Fruit fly (Drosophila melanogaster) whole organism, embryonic: ENCODE data around the gene CG14253.
A peak's percentile ranks its signal among the peaks of the same experiment; 100 is the strongest.

ENCODE experiments used
- ATbp ChIP-seq: fragments of 200-800 bp; sonication (Bioruptor generic); optimal IDR thresholded peaks from 2 replicates; lab custom pipeline; 2017; ENCODE audit warnings: missing biosample characterization, mild to moderate bottlenecking, missing genetic modification characterization, missing genetic modification reagents
- Asciz ChIP-seq: fragments of 200-800 bp; sonication (Bioruptor generic); optimal IDR thresholded peaks from 2 replicates; lab custom pipeline; 2017; ENCODE audit warnings: missing biosample characterization, mild to moderate bottlenecking, missing genetic modification characterization, missing genetic modification reagents
- Atf-2 ChIP-seq: fragments of 200-800 bp; sonication (Bioruptor generic); optimal IDR thresholded peaks from 2 replicates; lab custom pipeline; 2016; ENCODE audit warnings: missing biosample characterization, missing genetic modification characterization
- Blimp-1 ChIP-seq: fragments of 200-800 bp; sonication (Bioruptor generic); optimal IDR thresholded peaks from 3 replicates; lab custom pipeline; 2018; ENCODE audit warnings: missing biosample characterization, missing genetic modification characterization, mild to moderate bottlenecking, moderate library complexity, missing genetic modification reagents
- CG10431 ChIP-seq: fragments of 200-800 bp; sonication (Bioruptor generic); optimal IDR thresholded peaks from 3 replicates; lab custom pipeline; 2018; ENCODE audit warnings: missing biosample characterization, mild to moderate bottlenecking, missing genetic modification characterization
- CG10543 ChIP-seq: fragments of 200-800 bp; sonication (Bioruptor generic); optimal IDR thresholded peaks from 3 replicates; lab custom pipeline; 2017; ENCODE audit warnings: missing biosample characterization, mild to moderate bottlenecking, missing genetic modification characterization, moderate library complexity
- CG10565 ChIP-seq: fragments of 200-800 bp; sonication (Bioruptor generic); optimal IDR thresholded peaks from 3 replicates; lab custom pipeline; 2016; ENCODE audit warnings: missing biosample characterization, mild to moderate bottlenecking, missing genetic modification characterization
- CG11093 ChIP-seq: fragments of 200-800 bp; sonication (Bioruptor generic); IDR thresholded peaks from 3 replicates; pipeline ENCODE4 v1.3.6; 2022; ENCODE audit warnings: missing biosample characterization, missing genetic modification characterization
- CG12219 ChIP-seq: fragments of 200-800 bp; sonication (Bioruptor generic); optimal IDR thresholded peaks from 3 replicates; lab custom pipeline; 2018; ENCODE audit warnings: missing biosample characterization, mild to moderate bottlenecking, missing genetic modification characterization
- CG12299 ChIP-seq: fragments of 200-800 bp; sonication (Bioruptor generic); optimal IDR thresholded peaks from 2 replicates; lab custom pipeline; 2018; ENCODE audit warnings: missing biosample characterization, mild to moderate bottlenecking, missing genetic modification characterization
- CG12769 ChIP-seq: fragments of 200-800 bp; sonication (Bioruptor generic); optimal IDR thresholded peaks from 2 replicates; lab custom pipeline; 2019; ENCODE audit warnings: missing biosample characterization, mild to moderate bottlenecking, missing genetic modification characterization, moderate library complexity
- CG14667 ChIP-seq: fragments of 200-800 bp; sonication (Bioruptor generic); IDR thresholded peaks from 2 replicates; pipeline ENCODE4 v1.3.6; 2022; ENCODE audit warnings: missing biosample characterization, missing genetic modification characterization
- CG15073 ChIP-seq: fragments of 200-800 bp; sonication (Bioruptor generic); optimal IDR thresholded peaks from 2 replicates; lab custom pipeline; 2016; ENCODE audit warnings: missing biosample characterization, missing genetic modification characterization
- CG1647 ChIP-seq: fragments of 200-800 bp; sonication (Bioruptor generic); optimal IDR thresholded peaks from 3 replicates; lab custom pipeline; 2016; ENCODE audit warnings: missing biosample characterization, missing genetic modification characterization
- CG16863 ChIP-seq: fragments of 200-800 bp; sonication (Bioruptor generic); optimal IDR thresholded peaks from 3 replicates; lab custom pipeline; 2016; ENCODE audit warnings: missing biosample characterization, missing genetic modification characterization
- CG2129 ChIP-seq: fragments of 200-800 bp; sonication (Bioruptor generic); IDR thresholded peaks from 2 replicates; pipeline ENCODE4 v1.3.6; 2022; ENCODE audit warnings: missing biosample characterization, missing genetic modification characterization; ENCODE audit not compliant: partially characterized antibody
- CG30403 ChIP-seq: fragments of 200-800 bp; sonication (Bioruptor generic); optimal IDR thresholded peaks from 3 replicates; lab custom pipeline; 2016; ENCODE audit warnings: missing biosample characterization, missing genetic modification characterization
- CG31224 ChIP-seq: fragments of 200-800 bp; sonication (Bioruptor generic); IDR thresholded peaks from 2 replicates; pipeline ENCODE4 v1.3.6; 2022; ENCODE audit warnings: missing biosample characterization, missing genetic modification characterization
- CG31388 ChIP-seq: fragments of 200-800 bp; sonication (Bioruptor generic); optimal IDR thresholded peaks from 2 replicates; lab custom pipeline; 2016; ENCODE audit warnings: missing biosample characterization, missing genetic modification characterization
- CG34422 ChIP-seq: fragments of 200-800 bp; sonication (Bioruptor generic); IDR thresholded peaks from 3 replicates; pipeline ENCODE4 v1.3.6; 2022; ENCODE audit warnings: missing biosample characterization, missing genetic modification characterization
- CG4424 ChIP-seq: fragments of 200-800 bp; sonication (Bioruptor generic); optimal IDR thresholded peaks from 3 replicates; lab custom pipeline; 2016; ENCODE audit warnings: missing biosample characterization, missing genetic modification characterization
- CG4820 ChIP-seq: fragments of 200-800 bp; sonication (Bioruptor generic); optimal IDR thresholded peaks from 3 replicates; lab custom pipeline; 2016; ENCODE audit warnings: missing biosample characterization, missing genetic modification characterization
- CG7963 ChIP-seq: fragments of 200-800 bp; sonication (Bioruptor generic); IDR thresholded peaks from 3 replicates; pipeline ENCODE4 v1.3.6; 2022; ENCODE audit warnings: missing biosample characterization, missing genetic modification characterization; ENCODE audit not compliant: partially characterized antibody
- Dbx ChIP-seq: fragments of 200-800 bp; sonication (Bioruptor generic); IDR thresholded peaks from 3 replicates; pipeline ENCODE4 v1.3.6; 2022; ENCODE audit warnings: missing biosample characterization, missing genetic modification characterization
- Deaf1 ChIP-seq: fragments of 200-800 bp; optimal IDR thresholded peaks from 3 replicates; lab custom pipeline; 2019; ENCODE audit warnings: missing biosample characterization, mild to moderate bottlenecking, missing genetic modification characterization, moderate library complexity
- Dref ChIP-seq: fragments of 200-800 bp; sonication (Bioruptor generic); IDR thresholded peaks from 2 replicates; pipeline ENCODE4 v1.3.6; 2022; ENCODE audit warnings: missing biosample characterization, missing genetic modification characterization
- E2f2 ChIP-seq: fragments of 200-800 bp; sonication (Bioruptor generic); IDR thresholded peaks from 2 replicates; pipeline ENCODE4 v1.3.6; 2022; ENCODE audit warnings: missing biosample characterization, missing genetic modification characterization
- Hr3 ChIP-seq: fragments of 200-800 bp; sonication (Bioruptor generic); optimal IDR thresholded peaks from 3 replicates; lab custom pipeline; 2016; ENCODE audit warnings: missing biosample characterization, missing genetic modification characterization
- NC2α ChIP-seq: fragments of 200-800 bp; sonication (Bioruptor generic); optimal IDR thresholded peaks from 2 replicates; lab custom pipeline; 2016; ENCODE audit warnings: missing biosample characterization, missing genetic modification characterization
- Opbp ChIP-seq: fragments of 200-800 bp; sonication (Bioruptor generic); IDR thresholded peaks from 3 replicates; pipeline ENCODE4 v1.3.6; 2022; ENCODE audit warnings: missing biosample characterization, missing genetic modification characterization; ENCODE audit not compliant: partially characterized antibody
- Ptx1 ChIP-seq: fragments of 200-800 bp; sonication (Bioruptor generic); IDR thresholded peaks from 2 replicates; pipeline ENCODE4 v1.3.6; 2022; ENCODE audit warnings: missing biosample characterization, missing genetic modification characterization
- Ssrp ChIP-seq: fragments of 200-800 bp; sonication (Bioruptor generic); optimal IDR thresholded peaks from 2 replicates; lab custom pipeline; 2018; ENCODE audit warnings: missing biosample characterization, mild to moderate bottlenecking, missing genetic modification characterization, moderate library complexity
- YL-1 ChIP-seq: fragments of 200-800 bp; sonication (Bioruptor generic); optimal IDR thresholded peaks from 3 replicates; lab custom pipeline; 2017; ENCODE audit warnings: missing biosample characterization, mild to moderate bottlenecking, missing genetic modification characterization
- bigmax ChIP-seq: fragments of 200-800 bp; sonication (Bioruptor generic); optimal IDR thresholded peaks from 2 replicates; lab custom pipeline; 2018; ENCODE audit warnings: missing biosample characterization, mild to moderate bottlenecking, missing genetic modification characterization
- chm ChIP-seq: fragments of 200-800 bp; sonication (Bioruptor generic); IDR thresholded peaks from 2 replicates; pipeline ENCODE4 v1.3.6; 2022; ENCODE audit warnings: missing biosample characterization, missing genetic modification characterization
- chn ChIP-seq: fragments of 200-800 bp; sonication (Bioruptor generic); optimal IDR thresholded peaks from 2 replicates; lab custom pipeline; 2016; ENCODE audit warnings: missing biosample characterization, missing genetic modification characterization
- cwo ChIP-seq: fragments of 200-800 bp; sonication (Bioruptor generic); optimal IDR thresholded peaks from 3 replicates; lab custom pipeline; 2017; ENCODE audit warnings: missing biosample characterization, missing genetic modification characterization, mild to moderate bottlenecking, moderate library complexity, missing genetic modification reagents
- eyg ChIP-seq: fragments of 200-800 bp; sonication (Bioruptor generic); optimal IDR thresholded peaks from 3 replicates; lab custom pipeline; 2016; ENCODE audit warnings: missing biosample characterization, missing genetic modification characterization
- fd96Cb ChIP-seq: fragments of 200-800 bp; sonication (Bioruptor generic); optimal IDR thresholded peaks from 2 replicates; lab custom pipeline; 2018; ENCODE audit warnings: missing biosample characterization, mild to moderate bottlenecking, missing genetic modification characterization, moderate library complexity
- ftz-f1 ChIP-seq: fragments of 200-800 bp; sonication (Bioruptor generic); optimal IDR thresholded peaks from 2 replicates; lab custom pipeline; 2016; ENCODE audit warnings: missing biosample characterization, missing genetic modification characterization
- gce ChIP-seq: fragments of 200-800 bp; sonication (Bioruptor generic); IDR thresholded peaks from 3 replicates; pipeline ENCODE4 v1.3.6; 2022; ENCODE audit warnings: missing biosample characterization, missing genetic modification characterization
- gsb ChIP-seq: fragments of 200-800 bp; sonication (Bioruptor generic); IDR thresholded peaks from 2 replicates; pipeline ENCODE4 v1.3.6; 2022; ENCODE audit warnings: missing biosample characterization, missing genetic modification characterization
- insv ChIP-seq, 2 experiments: fragments of 200-800 bp; sonication (Bioruptor generic); optimal IDR thresholded peaks; 3 replicates each; lab custom pipeline; 2016 to 2018; ENCODE audit warnings: missing biosample characterization in 2 of 2, missing genetic modification characterization in 2 of 2
- mam ChIP-seq: fragments of 200-800 bp; sonication (Bioruptor generic); optimal IDR thresholded peaks from 3 replicates; lab custom pipeline; 2016; ENCODE audit warnings: missing biosample characterization, missing genetic modification characterization
- nerfin-1 ChIP-seq: fragments of 200-800 bp; sonication (Bioruptor generic); optimal IDR thresholded peaks from 3 replicates; lab custom pipeline; 2019; ENCODE audit warnings: missing biosample characterization, mild to moderate bottlenecking, missing genetic modification characterization, moderate library complexity
- odd ChIP-seq: fragments of 200-800 bp; sonication (Bioruptor generic); optimal IDR thresholded peaks from 2 replicates; lab custom pipeline; 2017; ENCODE audit warnings: missing biosample characterization, mild to moderate bottlenecking, missing genetic modification characterization
- sd ChIP-seq: fragments of 200-800 bp; sonication (Bioruptor generic); optimal IDR thresholded peaks from 3 replicates; lab custom pipeline; 2018; ENCODE audit warnings: missing biosample characterization, mild to moderate bottlenecking, missing genetic modification characterization, moderate library complexity
- slbo ChIP-seq: fragments of 200-800 bp; sonication (Bioruptor generic); IDR thresholded peaks from 2 replicates; pipeline ENCODE4 v1.3.6; 2022; ENCODE audit warnings: missing biosample characterization, missing genetic modification characterization
- slou ChIP-seq: fragments of 200-800 bp; sonication (Bioruptor generic); optimal IDR thresholded peaks from 3 replicates; lab custom pipeline; 2016; ENCODE audit warnings: missing biosample characterization, missing genetic modification characterization
- sqz ChIP-seq: fragments of 200-800 bp; sonication (Bioruptor generic); optimal IDR thresholded peaks from 3 replicates; lab custom pipeline; 2018; ENCODE audit warnings: missing biosample characterization, mild to moderate bottlenecking, missing genetic modification characterization
- tx ChIP-seq: fragments of 200-800 bp; sonication (Bioruptor generic); optimal IDR thresholded peaks from 2 replicates; lab custom pipeline; 2016; ENCODE audit warnings: missing biosample characterization, missing genetic modification characterization
- zen ChIP-seq: fragments of 200-800 bp; sonication (Bioruptor generic); optimal IDR thresholded peaks from 3 replicates; lab custom pipeline; 2018; ENCODE audit warnings: missing biosample characterization, mild to moderate bottlenecking, missing genetic modification characterization, moderate library complexity

CG14253 gene

dm6 chr3R:26937423-26937822 lies 40.9 kb upstream of the CG14253 start (continued):
- peak; percentile 56 for TF ChIP-seq CG12219
- TF ChIP-seq Ssrp, result peak; percentile 53
- peak; percentile 31 for TF ChIP-seq Hr3 (GFP tag; lab: Kevin White, UChicago)
- peak; percentile 2 for TF ChIP-seq CG10543 (GFP tag; lab: Kevin White, UChicago)
- TF ChIP-seq CG4820 (GFP tag; lab: Kevin White, UChicago), result peak; percentile 44
- TF ChIP-seq CG30403 (GFP tag; lab: Kevin White, UChicago), result peak; percentile 31
- peak; percentile 36 for TF ChIP-seq CG4424 (GFP tag; lab: Kevin White, UChicago)
- no peak for TF ChIP-seq CG31224 (GFP tag; lab: Robert Waterston, UW)
- no peak for TF ChIP-seq zen (tag; lab: Kevin White, UChicago)
- peak; percentile 29 for TF ChIP-seq odd (GFP tag; lab: Kevin White, UChicago)
- TF ChIP-seq CG7963, result no peak
- TF ChIP-seq Dbx, result no peak
- TF ChIP-seq CG16863 (GFP tag; lab: Kevin White, UChicago), result peak; percentile 21
- TF ChIP-seq sqz (GFP tag; lab: Kevin White, UChicago), result no peak
- TF ChIP-seq Blimp-1, result peak; percentile 40
- no peak for TF ChIP-seq ftz-f1 (GFP tag; lab: Kevin White, UChicago)
- TF ChIP-seq gsb (GFP tag; lab: Robert Waterston, UW), result peak; percentile 41; the same call in 1 of the 2 replicates
- TF ChIP-seq ATbp, result peak; percentile 16
- peak; percentile 16 for TF ChIP-seq sd (tag; lab: Kevin White, UChicago)
- TF ChIP-seq Dref (GFP tag; lab: Robert Waterston, UW), result no peak
- peak; percentile 32 for TF ChIP-seq CG12769 (tag; lab: Kevin White, UChicago)
- TF ChIP-seq CG34422 (GFP tag; lab: Robert Waterston, UW), result no peak
- TF ChIP-seq slou (GFP tag; lab: Kevin White, UChicago), result no peak
- TF ChIP-seq Deaf1, result no peak
- TF ChIP-seq fd96Cb, result peak; percentile 55
- TF ChIP-seq CG11093, result no peak
- peak; percentile 23 for TF ChIP-seq nerfin-1 (tag; lab: Kevin White, UChicago)
- no peak for TF ChIP-seq bigmax
- peak; percentile 46 for TF ChIP-seq slbo (GFP tag; lab: Robert Waterston, UW)
- no peak for TF ChIP-seq CG14667
- no peak for TF ChIP-seq CG2129 (GFP tag; lab: Robert Waterston, UW)
- TF ChIP-seq Atf-2 (GFP tag; lab: Kevin White, UChicago), result peak; percentile 20
- no peak for TF ChIP-seq E2f2 (GFP tag; lab: Robert Waterston, UW)
- TF ChIP-seq CG12299 (tag; lab: Kevin White, UChicago), result no peak
- TF ChIP-seq chn (GFP tag; lab: Kevin White, UChicago), result peak; percentile 24
- TF ChIP-seq tx, result no peak
- TF ChIP-seq mam, result peak; percentile 47
- TF ChIP-seq CG10431 (GFP tag; lab: Kevin White, UChicago), result no peak
- no peak for TF ChIP-seq YL-1 (GFP tag; lab: Kevin White, UChicago)
- no peak for TF ChIP-seq insv (GFP tag; optimal IDR thresholded peaks at IDR 0.05; lab: Kevin White, UChicago)
- no peak for TF ChIP-seq NC2α (GFP tag; lab: Kevin White, UChicago)
- no peak for TF ChIP-seq chm
- TF ChIP-seq Asciz (GFP tag; lab: Kevin White, UChicago), result peak; percentile 11
- TF ChIP-seq cwo (GFP tag; lab: Kevin White, UChicago), result peak; percentile 86
- peak; percentile 61 for TF ChIP-seq Ptx1
- TF ChIP-seq eyg (GFP tag; lab: Kevin White, UChicago), result no peak
- TF ChIP-seq CG15073 (GFP tag; lab: Kevin White, UChicago), result no peak
- no peak for TF ChIP-seq CG31388 (GFP tag; lab: Kevin White, UChicago)
- no peak for TF ChIP-seq gce (GFP tag; lab: Robert Waterston, UW)
- TF ChIP-seq Opbp (GFP tag; lab: Robert Waterston, UW), result no peak
- TF ChIP-seq CG1647, result peak; percentile 44
- no peak for TF ChIP-seq CG10565 (GFP tag; lab: Kevin White, UChicago)
